Fruit fly (Drosophila melanogaster) whole organism, embryonic: Measurements from ENCODE around the gene rictor.

ENCODE experiments used
- Blimp-1 ChIP-seq: fragments of 200-800 bp; sonication (Bioruptor generic); optimal IDR thresholded peaks from 3 replicates; lab custom pipeline; 2018; ENCODE audit warnings: missing biosample characterization, missing genetic modification characterization, mild to moderate bottlenecking, moderate library complexity, missing genetic modification reagents
- CG10431 ChIP-seq: fragments of 200-800 bp; sonication (Bioruptor generic); optimal IDR thresholded peaks from 3 replicates; lab custom pipeline; 2018; ENCODE audit warnings: missing biosample characterization, mild to moderate bottlenecking, missing genetic modification characterization
- CG12942 ChIP-seq: fragments of 200-800 bp; sonication (Bioruptor generic); optimal IDR thresholded peaks from 3 replicates; lab custom pipeline; 2016; ENCODE audit warnings: missing biosample characterization, missing genetic modification characterization
- CG13123 ChIP-seq: fragments of 200-800 bp; sonication (Bioruptor generic); optimal IDR thresholded peaks from 2 replicates; lab custom pipeline; 2016; ENCODE audit warnings: missing biosample characterization, missing genetic modification characterization
- CG13775 ChIP-seq: fragments of 200-800 bp; sonication (Bioruptor generic); optimal IDR thresholded peaks from 3 replicates; lab custom pipeline; 2017; ENCODE audit warnings: missing biosample characterization, mild to moderate bottlenecking, missing genetic modification characterization
- CG14667 ChIP-seq: fragments of 200-800 bp; sonication (Bioruptor generic); IDR thresholded peaks from 2 replicates; pipeline ENCODE4 v1.3.6; 2022; ENCODE audit warnings: missing biosample characterization, missing genetic modification characterization
- CG14860 ChIP-seq: fragments of 200-800 bp; sonication (Bioruptor generic); IDR thresholded peaks from 3 replicates; pipeline ENCODE4 v1.3.6; 2022; ENCODE audit warnings: missing biosample characterization, missing genetic modification characterization; ENCODE audit not compliant: partially characterized antibody
- CG16779 ChIP-seq: fragments of 200-800 bp; sonication (Bioruptor generic); IDR thresholded peaks from 2 replicates; pipeline ENCODE4 v1.3.6; 2022; ENCODE audit warnings: missing biosample characterization, missing genetic modification characterization
- CG16815 ChIP-seq: fragments of 200-800 bp; sonication (Bioruptor generic); optimal IDR thresholded peaks from 3 replicates; lab custom pipeline; 2017; ENCODE audit warnings: missing biosample characterization, mild to moderate bottlenecking, missing genetic modification characterization
- CG17186 ChIP-seq: fragments of 200-800 bp; sonication (Bioruptor generic); optimal IDR thresholded peaks from 3 replicates; lab custom pipeline; 2017; ENCODE audit warnings: missing biosample characterization, missing genetic modification reagents, missing genetic modification characterization
- CG31365 ChIP-seq: fragments of 200-800 bp; sonication (Bioruptor generic); optimal IDR thresholded peaks from 2 replicates; lab custom pipeline; 2018; ENCODE audit warnings: missing biosample characterization, mild to moderate bottlenecking, missing genetic modification characterization
- CG34376 ChIP-seq: fragments of 200-800 bp; sonication (Bioruptor generic); optimal IDR thresholded peaks from 2 replicates; lab custom pipeline; 2018; ENCODE audit warnings: missing biosample characterization, mild to moderate bottlenecking, missing genetic modification characterization
- CG4424 ChIP-seq: fragments of 200-800 bp; sonication (Bioruptor generic); optimal IDR thresholded peaks from 3 replicates; lab custom pipeline; 2016; ENCODE audit warnings: missing biosample characterization, missing genetic modification characterization
- CG6813 ChIP-seq: fragments of 200-800 bp; sonication (Bioruptor generic); optimal IDR thresholded peaks from 2 replicates; lab custom pipeline; 2017; ENCODE audit warnings: missing biosample characterization, missing genetic modification characterization, mild to moderate bottlenecking, moderate library complexity, missing genetic modification reagents
- CG7357 ChIP-seq: fragments of 200-800 bp; sonication (Bioruptor generic); IDR thresholded peaks from 3 replicates; pipeline ENCODE4 v1.3.6; 2022; ENCODE audit warnings: missing biosample characterization, missing genetic modification characterization
- CG9437 ChIP-seq: fragments of 200-800 bp; sonication (Bioruptor generic); optimal IDR thresholded peaks from 2 replicates; lab custom pipeline; 2018; ENCODE audit warnings: missing biosample characterization, mild to moderate bottlenecking, missing genetic modification characterization
- CG9609 ChIP-seq: fragments of 200-800 bp; sonication (Bioruptor generic); optimal IDR thresholded peaks from 3 replicates; lab custom pipeline; 2016; ENCODE audit warnings: missing biosample characterization, missing genetic modification characterization
- Doc3 ChIP-seq: fragments of 200-800 bp; sonication (Bioruptor generic); IDR thresholded peaks from 3 replicates; pipeline ENCODE4 v1.3.6; 2022; ENCODE audit warnings: missing biosample characterization, missing genetic modification characterization; ENCODE audit not compliant: partially characterized antibody
- Eip74EF ChIP-seq, 2 experiments: fragments of 200-800 bp in 1 of 2; fragments of >200 bp in 1 of 2; sonication (Bioruptor generic) in 1 of 2; optimal IDR thresholded peaks; 2 replicates each; lab custom pipeline; 2017 to 2019; ENCODE audit warnings: missing biosample characterization in 2 of 2, missing genetic modification characterization in 2 of 2, mild to moderate bottlenecking in 1 of 2, moderate library complexity in 1 of 2
- Ets65A ChIP-seq: fragments of 200-800 bp; sonication (Bioruptor generic); peaks from one replicate; lab custom pipeline; 2016; ENCODE audit warnings: missing biosample characterization, missing genetic modification characterization
- Fer1 ChIP-seq: fragments of 200-800 bp; sonication (Bioruptor generic); optimal IDR thresholded peaks from 2 replicates; lab custom pipeline; 2017; ENCODE audit warnings: missing biosample characterization, mild to moderate bottlenecking, missing genetic modification characterization
- Fer2 ChIP-seq: fragments of 200-800 bp; sonication (Bioruptor generic); optimal IDR thresholded peaks from 2 replicates; lab custom pipeline; 2018; ENCODE audit warnings: missing biosample characterization, mild to moderate bottlenecking, missing genetic modification characterization, moderate library complexity
- MESR4 ChIP-seq: fragments of 200-800 bp; sonication (Bioruptor generic); optimal IDR thresholded peaks from 2 replicates; lab custom pipeline; 2018; ENCODE audit warnings: missing biosample characterization, mild to moderate bottlenecking, missing genetic modification characterization, moderate library complexity
- Meics ChIP-seq: fragments of 200-800 bp; sonication (Bioruptor generic); optimal IDR thresholded peaks from 2 replicates; lab custom pipeline; 2017; ENCODE audit warnings: missing biosample characterization, mild to moderate bottlenecking, missing genetic modification characterization
- NfI ChIP-seq: fragments of 200-800 bp; sonication (Bioruptor generic); optimal IDR thresholded peaks from 3 replicates; lab custom pipeline; 2018; ENCODE audit warnings: missing biosample characterization, mild to moderate bottlenecking, missing genetic modification characterization, moderate library complexity
- Side ChIP-seq: fragments of 200-800 bp; sonication (Bioruptor generic); optimal IDR thresholded peaks from 2 replicates; lab custom pipeline; 2016; ENCODE audit warnings: missing biosample characterization, missing genetic modification characterization
- Sox102F ChIP-seq: fragments of 200-800 bp; sonication (Bioruptor generic); optimal IDR thresholded peaks from 2 replicates; lab custom pipeline; 2018; ENCODE audit warnings: missing biosample characterization, mild to moderate bottlenecking, missing genetic modification characterization, moderate library complexity
- abd-A ChIP-seq: fragments of 200-800 bp; sonication (Bioruptor generic); optimal IDR thresholded peaks from 3 replicates; lab custom pipeline; 2019; ENCODE audit warnings: missing biosample characterization, mild to moderate bottlenecking, missing genetic modification characterization, moderate library complexity
- ap ChIP-seq: fragments of 200-800 bp; sonication (Bioruptor generic); IDR thresholded peaks from 2 replicates; pipeline ENCODE4 v1.3.6; 2022; ENCODE audit warnings: missing biosample characterization, missing genetic modification characterization
- corto ChIP-seq: fragments of 200-800 bp; sonication (Bioruptor generic); optimal IDR thresholded peaks from 2 replicates; lab custom pipeline; 2016; ENCODE audit warnings: missing biosample characterization, mild to moderate bottlenecking, missing genetic modification characterization, moderate library complexity
- dati ChIP-seq: fragments of 200-800 bp; sonication (Bioruptor generic); IDR thresholded peaks from 2 replicates; pipeline ENCODE4 v1.3.6; 2022; ENCODE audit warnings: missing biosample characterization, missing genetic modification characterization
- dmrt11E ChIP-seq: fragments of 200-800 bp; sonication (Bioruptor generic); optimal IDR thresholded peaks from 3 replicates; lab custom pipeline; 2018; ENCODE audit warnings: missing biosample characterization, mild to moderate bottlenecking, missing genetic modification characterization, moderate library complexity
- dpn ChIP-seq, 2 experiments: fragments of 200-800 bp; sonication (Bioruptor generic); optimal IDR thresholded peaks; 3 replicates each; lab custom pipeline; 2016; ENCODE audit warnings: missing biosample characterization in 2 of 2, missing genetic modification characterization in 2 of 2
- fd102C ChIP-seq: fragments of 200-800 bp; sonication (Bioruptor generic); optimal IDR thresholded peaks from 2 replicates; lab custom pipeline; 2018; ENCODE audit warnings: missing biosample characterization, mild to moderate bottlenecking, missing genetic modification characterization, moderate library complexity
- gfzf ChIP-seq: fragments of 200-800 bp; sonication (Bioruptor generic); optimal IDR thresholded peaks from 2 replicates; lab custom pipeline; 2016; ENCODE audit warnings: missing biosample characterization, mild to moderate bottlenecking, missing genetic modification characterization, moderate library complexity
- gsb-n ChIP-seq: fragments of 200-800 bp; sonication (Bioruptor generic); optimal IDR thresholded peaks from 3 replicates; lab custom pipeline; 2018; ENCODE audit warnings: missing biosample characterization, mild to moderate bottlenecking, missing genetic modification characterization
- gt ChIP-seq: fragments of 200-800 bp; sonication (Bioruptor generic); IDR thresholded peaks from 2 replicates; pipeline ENCODE4 v1.3.6; 2022; ENCODE audit warnings: missing biosample characterization, missing genetic modification characterization
- knrl ChIP-seq: fragments of 200-800 bp; sonication (Bioruptor generic); IDR thresholded peaks from 3 replicates; pipeline ENCODE4 v1.3.6; 2022; ENCODE audit warnings: missing biosample characterization, missing genetic modification characterization; ENCODE audit not compliant: partially characterized antibody
- odd ChIP-seq: fragments of 200-800 bp; sonication (Bioruptor generic); optimal IDR thresholded peaks from 2 replicates; lab custom pipeline; 2017; ENCODE audit warnings: missing biosample characterization, mild to moderate bottlenecking, missing genetic modification characterization
- org-1 ChIP-seq: fragments of 200-800 bp; sonication (Bioruptor generic); optimal IDR thresholded peaks from 2 replicates; lab custom pipeline; 2017; ENCODE audit warnings: missing biosample characterization, missing genetic modification characterization
- phol ChIP-seq: fragments of 200-800 bp; sonication (Bioruptor generic); optimal IDR thresholded peaks from 3 replicates; lab custom pipeline; 2018; ENCODE audit warnings: missing biosample characterization, mild to moderate bottlenecking, missing genetic modification characterization, moderate library complexity
- salm ChIP-seq: fragments of 200-800 bp; sonication (Bioruptor generic); optimal IDR thresholded peaks from 2 replicates; lab custom pipeline; 2018; ENCODE audit warnings: missing biosample characterization, mild to moderate bottlenecking, missing genetic modification characterization
- slou ChIP-seq: fragments of 200-800 bp; sonication (Bioruptor generic); optimal IDR thresholded peaks from 3 replicates; lab custom pipeline; 2016; ENCODE audit warnings: missing biosample characterization, missing genetic modification characterization
- tup ChIP-seq: fragments of 200-800 bp; sonication (Bioruptor generic); optimal IDR thresholded peaks from 2 replicates; lab custom pipeline; 2016; ENCODE audit warnings: missing biosample characterization, mild to moderate bottlenecking, missing genetic modification characterization, moderate library complexity
- unpg ChIP-seq: fragments of 200-800 bp; sonication (Bioruptor generic); optimal IDR thresholded peaks from 3 replicates; lab custom pipeline; 2018; ENCODE audit warnings: missing biosample characterization, mild to moderate bottlenecking, missing genetic modification characterization, moderate library complexity
- z ChIP-seq: fragments of 200-800 bp; sonication (Bioruptor generic); IDR thresholded peaks from 3 replicates; pipeline ENCODE4 v1.3.6; 2022; ENCODE audit warnings: missing biosample characterization, missing genetic modification characterization
- zf30C ChIP-seq: fragments of 200-800 bp; sonication (Bioruptor generic); optimal IDR thresholded peaks from 3 replicates; lab custom pipeline; 2018; ENCODE audit warnings: missing biosample characterization, mild to moderate bottlenecking, missing genetic modification characterization

The rictor gene

DNA sequence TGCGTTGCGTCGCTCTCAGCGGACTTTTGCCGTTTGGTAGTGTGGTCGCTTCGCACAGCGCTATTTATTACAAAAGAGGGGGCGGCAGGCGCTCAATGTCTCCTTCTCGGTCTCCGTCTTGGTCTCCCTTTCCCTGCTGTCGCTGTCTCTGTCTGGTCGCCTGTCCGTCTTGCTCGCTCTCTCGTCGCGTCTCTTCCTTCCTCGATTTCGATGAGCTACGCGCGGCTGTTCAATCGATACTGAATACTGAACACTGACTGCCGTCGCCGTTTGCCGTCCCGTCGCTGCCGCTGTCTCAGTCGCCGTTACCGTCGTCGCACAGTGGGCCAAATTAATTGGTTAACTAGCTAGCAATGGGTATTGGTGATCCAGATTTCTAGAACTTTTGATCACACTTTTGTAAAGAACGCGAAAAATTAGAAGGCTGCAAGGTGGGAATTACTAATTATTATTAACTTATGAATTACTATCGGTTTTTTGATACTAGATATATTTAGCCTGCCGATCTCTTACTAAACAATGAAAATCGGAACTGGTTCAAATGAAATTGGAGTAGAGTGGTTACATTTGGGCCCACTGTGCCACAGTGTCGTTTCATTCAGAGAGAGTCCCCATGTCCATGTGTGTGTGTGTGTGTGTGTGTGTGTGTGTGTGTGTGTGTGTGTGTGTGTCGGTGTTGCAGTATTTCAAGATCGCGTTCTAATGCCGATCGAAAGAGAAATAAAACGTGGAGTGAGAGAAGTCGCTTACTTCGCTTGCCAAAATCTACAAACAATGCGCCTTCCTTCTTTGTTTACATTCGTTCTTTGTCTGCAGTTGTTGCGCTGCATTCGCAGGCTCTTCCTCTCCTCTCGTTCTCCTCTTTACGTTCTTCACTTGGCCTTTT is 37.1 kb upstream of the rictor start, which contains the start of gene CG8034 (continued):
- TF ChIP-seq zf30C (GFP tag; lab: Kevin White, UChicago) = no peak
- TF ChIP-seq unpg (GFP tag; lab: Kevin White, UChicago) = peak; percentile 97
- TF ChIP-seq corto (GFP tag; lab: Kevin White, UChicago) = peak; percentile 93
- no peak for TF ChIP-seq Doc3 (GFP tag; lab: Robert Waterston, UW)
- peak; percentile 47 for TF ChIP-seq MESR4 (GFP tag; lab: Kevin White, UChicago)
- TF ChIP-seq knrl = peak; percentile 57
- TF ChIP-seq Sox102F = peak; percentile 95
- TF ChIP-seq CG16815 (GFP tag; lab: Kevin White, UChicago) = peak; percentile 98
- TF ChIP-seq dpn (GFP tag; optimal IDR thresholded peaks at IDR 0.05; lab: Kevin White, UChicago) = peak; percentile 97
- TF ChIP-seq gt (GFP tag; lab: Robert Waterston, UW) = peak; percentile 90
- TF ChIP-seq CG14667 = peak; percentile 89
- peak; percentile 81 for TF ChIP-seq CG31365 (tag; lab: Kevin White, UChicago)
- peak; percentile 95 for TF ChIP-seq Fer2 (tag; lab: Kevin White, UChicago)
- TF ChIP-seq dati = 0 out of 2 replicates have a peak, but pooled peaks have one; percentile 65
- TF ChIP-seq dmrt11E (tag; lab: Kevin White, UChicago) = peak; percentile 97
- peak; percentile 97 for TF ChIP-seq org-1 (GFP tag; lab: Kevin White, UChicago)
- peak; percentile 92 for TF ChIP-seq CG7357
- TF ChIP-seq salm (tag; lab: Kevin White, UChicago) = peak; percentile 92
- peak; percentile 96 for TF ChIP-seq CG4424
- TF ChIP-seq Fer1 (GFP tag; lab: Kevin White, UChicago) = peak; percentile 98
- peak; percentile 95 for TF ChIP-seq gsb-n
- peak; percentile 95 for TF ChIP-seq CG12942 (GFP tag; lab: Kevin White, UChicago)
- TF ChIP-seq CG9609 = peak; percentile 95
- TF ChIP-seq CG9437 (GFP tag; lab: Kevin White, UChicago) = peak; percentile 94
- peak; percentile 93 for TF ChIP-seq slou (GFP tag; lab: Kevin White, UChicago)
- TF ChIP-seq odd (GFP tag; lab: Kevin White, UChicago) = peak; percentile 96
- no peak for TF ChIP-seq CG14860 (GFP tag; lab: Robert Waterston, UW)
- TF ChIP-seq CG13123 = peak; percentile 80
- peak; percentile 85 for TF ChIP-seq abd-A (tag; lab: Kevin White, UChicago)
- 0 out of 3 replicates have a peak, but pooled peaks have one; percentile 48 for TF ChIP-seq z (GFP tag; lab: Robert Waterston, UW)
- peak; percentile 97 for TF ChIP-seq CG34376
- peak; percentile 93 for TF ChIP-seq CG6813
- TF ChIP-seq phol (tag; lab: Kevin White, UChicago) = peak; percentile 97
- peak; percentile 84 for TF ChIP-seq tup (GFP tag; lab: Kevin White, UChicago)
- peak; percentile 98 for TF ChIP-seq NfI
- TF ChIP-seq Side (GFP tag; lab: Kevin White, UChicago) = peak; percentile 94
- peak; percentile 85 for TF ChIP-seq CG17186 (GFP tag; lab: Kevin White, UChicago)
- peak; percentile 92 for TF ChIP-seq Blimp-1
- peak; percentile 91 for TF ChIP-seq fd102C (GFP tag; lab: Kevin White, UChicago)
- peak; percentile 96 for TF ChIP-seq CG13775
- TF ChIP-seq Meics (GFP tag; lab: Kevin White, UChicago) = peak; percentile 97
- TF ChIP-seq Ets65A (GFP tag; lab: Kevin White, UChicago) = peak; percentile 99
- peak in 1 of 2 experiments; percentile 97 for TF ChIP-seq Eip74EF (GFP tag; optimal IDR thresholded peaks at IDR 0.05; lab: Kevin White, UChicago)
- TF ChIP-seq ap (GFP tag; lab: Robert Waterston, UW) = peak; percentile 86
- TF ChIP-seq CG16779 (GFP tag; lab: Robert Waterston, UW) = peak; percentile 65; the same call in 1 of the 2 replicates
- no peak for TF ChIP-seq gfzf (GFP tag; lab: Kevin White, UChicago)
- TF ChIP-seq CG10431 (GFP tag; lab: Kevin White, UChicago) = peak; percentile 89
